Fruit fly (Drosophila melanogaster): ENCODE results near the gene CG33271.
A peak's percentile ranks its signal among the peaks of the same experiment; 100 is the strongest.

Gene CG33271

dm6 chr3L:11586794-11587462, 9.6 kb upstream of the CG33271 start (continued):
- no peak for TF ChIP-seq hb (GFP tag; IDR thresholded peaks at IDR 0.05; ENCODE audit: partially characterized antibody)
- no peak for TF ChIP-seq Dfd (GFP tag; optimal IDR thresholded peaks at IDR 0.05)
- peak; percentile 76; the same call in 1 of the 3 replicates for TF ChIP-seq CG34422 (GFP tag; IDR thresholded peaks at IDR 0.05)
- no peak for TF ChIP-seq Sry-δ (GFP tag; optimal IDR thresholded peaks at IDR 0.05)
- no peak for TF ChIP-seq Scr (GFP tag; IDR thresholded peaks at IDR 0.05; ENCODE audit: partially characterized antibody)
- TF ChIP-seq Ssrp (tag; optimal IDR thresholded peaks at IDR 0.05), result no peak
- TF ChIP-seq rib (GFP tag; IDR thresholded peaks at IDR 0.05), result peak; percentile 69; the same call in 1 of the 2 replicates
- TF ChIP-seq CG16813 (GFP tag; IDR thresholded peaks at IDR 0.05; ENCODE audit: partially characterized antibody), result peak; percentile 21; the same call in 1 of the 3 replicates
- TF ChIP-seq Aef1 (GFP tag; IDR thresholded peaks at IDR 0.05), result peak; percentile 16; the same call in 1 of the 3 replicates
- TF ChIP-seq dati (GFP tag; IDR thresholded peaks at IDR 0.05), result no peak
- TF ChIP-seq scrt (GFP tag; optimal IDR thresholded peaks at IDR 0.05), result no peak
- no peak for TF ChIP-seq klu (GFP tag; IDR thresholded peaks at IDR 0.05)
- TF ChIP-seq NK7.1 (GFP tag; optimal IDR thresholded peaks at IDR 0.05), result no peak
- no peak for TF ChIP-seq CG11696 (GFP tag; IDR thresholded peaks at IDR 0.05)
- no peak for TF ChIP-seq tup (GFP tag; optimal IDR thresholded peaks at IDR 0.05)
- TF ChIP-seq lov (optimal IDR thresholded peaks at IDR 0.05), result no peak
- TF ChIP-seq lov (GFP tag; IDR thresholded peaks at IDR 0.05), result no peak
- TF ChIP-seq ci (GFP tag; IDR thresholded peaks at IDR 0.05), result no peak
- TF ChIP-seq Max (GFP tag; optimal IDR thresholded peaks at IDR 0.05), result no peak
- no peak for TF ChIP-seq NfI (GFP tag; optimal IDR thresholded peaks at IDR 0.05)
- no peak for TF ChIP-seq E2f1 (GFP tag; IDR thresholded peaks at IDR 0.05)
- TF ChIP-seq Atf6 (GFP tag; IDR thresholded peaks at IDR 0.05), result no peak
- peak; percentile 75 for TF ChIP-seq CG8478 (optimal IDR thresholded peaks at IDR 0.05)
- no peak for TF ChIP-seq emc (GFP tag; optimal IDR thresholded peaks at IDR 0.05)
- no peak for TF ChIP-seq seq (GFP tag; IDR thresholded peaks at IDR 0.05)
- TF ChIP-seq ham (GFP tag; IDR thresholded peaks at IDR 0.05), result no peak
- TF ChIP-seq chn (GFP tag; optimal IDR thresholded peaks at IDR 0.05), result peak; percentile 14
- TF ChIP-seq CG6683 (GFP tag; optimal IDR thresholded peaks at IDR 0.05), result no peak
- no peak for TF ChIP-seq CG9817 (tag; optimal IDR thresholded peaks at IDR 0.05)
- no peak for TF ChIP-seq sens (GFP tag)
- no peak for TF ChIP-seq C15 (GFP tag; IDR thresholded peaks at IDR 0.05)
- TF ChIP-seq CG10321 (GFP tag; IDR thresholded peaks at IDR 0.05), result no peak
- no peak for TF ChIP-seq CG11695 (GFP tag; IDR thresholded peaks at IDR 0.05)
- TF ChIP-seq CG12769 (tag; optimal IDR thresholded peaks at IDR 0.05), result peak; percentile 12
- peak; percentile 18 for TF ChIP-seq cg (GFP tag; optimal IDR thresholded peaks at IDR 0.05)
- TF ChIP-seq CG12071 (GFP tag; optimal IDR thresholded peaks at IDR 0.05), result no peak
- TF ChIP-seq HLH54F (GFP tag; optimal IDR thresholded peaks at IDR 0.05), result no peak
- TF ChIP-seq dimm (GFP tag; IDR thresholded peaks at IDR 0.05), result 0 out of 2 replicates have a peak, but pooled peaks have one; percentile 16

dm6 chr3L:11583964-11584363, 6.7 kb upstream of the CG33271 start, which contains the start of gene CG32086:
Gene CG32086, minus strand, starts transcription at chr3L:11584064.
- TF ChIP-seq seq (GFP tag; IDR thresholded peaks at IDR 0.05) (no peak), ase (GFP tag; IDR thresholded peaks at IDR 0.05) (no peak), al (GFP tag; IDR thresholded peaks at IDR 0.05) (no peak), Med (GFP tag) (no peak), pita (GFP tag; optimal IDR thresholded peaks at IDR 0.05) (no peak)

Measured in whole organism, embryonic.